Worm (Caenorhabditis elegans): ENCODE results near the gene mnp-1.

DNA sequence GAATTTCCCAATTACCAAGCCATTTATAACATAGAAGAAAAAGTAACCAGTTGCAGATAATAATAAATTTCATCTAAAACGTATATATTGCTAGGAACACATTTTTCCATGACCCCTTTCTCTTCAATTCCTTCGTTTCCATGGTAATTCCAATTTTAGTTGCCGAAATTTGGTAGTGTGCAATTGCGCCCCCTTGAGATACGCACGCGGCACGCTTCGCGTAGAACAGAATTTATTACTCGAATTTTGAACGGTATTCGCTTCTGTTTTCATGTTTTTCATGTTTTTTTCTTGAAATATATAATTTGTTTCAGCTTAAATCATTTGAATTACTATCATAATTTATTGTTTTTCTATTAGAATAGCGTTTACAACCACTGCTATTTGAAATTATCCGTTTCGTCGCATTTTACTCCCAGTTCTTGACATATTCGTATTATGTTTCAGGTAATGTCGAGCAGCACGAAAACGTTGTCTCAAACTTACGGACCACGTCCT, 48.0 kb downstream of the mnp-1 start, which contains the start of the genes R07E5.17 and snfc-5:
- TF ChIP-seq aha-1 (tag; optimal IDR thresholded peaks at IDR 0.05) (no peak), snpc-4 (tag; optimal IDR thresholded peaks at IDR 0.05) (peak; percentile 18)

Data from whole organism, L1 larva.